Fruit fly (Drosophila melanogaster): ENCODE measurements around the gene Hip14.

The Hip14 gene

dm6 chr3L:16011319-16012210, 23.5 kb downstream of the Hip14 start, which contains the start of gene mib1 (continued):
- TF ChIP-seq achi (GFP tag; optimal IDR thresholded peaks at IDR 0.05) (no peak), Met (GFP tag; optimal IDR thresholded peaks at IDR 0.05) (no peak), Gug (GFP tag; IDR thresholded peaks at IDR 0.05) (no peak; the same call in 1 of the 2 replicates), CG11294 (GFP tag; IDR thresholded peaks at IDR 0.05) (no peak; the same call in 1 of the 2 replicates), CG16779 (tag; optimal IDR thresholded peaks at IDR 0.05) (peak; percentile 43), esn (GFP tag; optimal IDR thresholded peaks at IDR 0.05) (no peak), net (GFP tag; optimal IDR thresholded peaks at IDR 0.05) (peak; percentile 34), CG32006 (GFP tag; optimal IDR thresholded peaks at IDR 0.05) (peak; percentile 24), CG4318 (GFP tag; optimal IDR thresholded peaks at IDR 0.05) (no peak), Eip93F (GFP tag; optimal IDR thresholded peaks at IDR 0.05) (no peak), topi (GFP tag; optimal IDR thresholded peaks at IDR 0.05) (no peak), salr (GFP tag; optimal IDR thresholded peaks at IDR 0.05) (no peak), CG8319 (GFP tag; optimal IDR thresholded peaks at IDR 0.05) (peak; percentile 36), Sox15 (GFP tag; optimal IDR thresholded peaks at IDR 0.05) (no peak), acj6 (GFP tag; optimal IDR thresholded peaks at IDR 0.05) (peak; percentile 5), CG1621 (tag; optimal IDR thresholded peaks at IDR 0.05) (peak; percentile 29), Hr38 (GFP tag; optimal IDR thresholded peaks at IDR 0.05) (no peak), CG11902 (GFP tag; optimal IDR thresholded peaks at IDR 0.05) (no peak), Ets21C (GFP tag; optimal IDR thresholded peaks at IDR 0.05) (no peak), CG11762 (GFP tag; optimal IDR thresholded peaks at IDR 0.05; ENCODE audit: insufficient read depth) (no peak), dac (GFP tag; optimal IDR thresholded peaks at IDR 0.05) (no peak), ss (GFP tag; optimal IDR thresholded peaks at IDR 0.05) (peak; percentile 66 to 81), OdsH (GFP tag; optimal IDR thresholded peaks at IDR 0.05) (no peak), CG31627 (GFP tag; optimal IDR thresholded peaks at IDR 0.05) (no peak), Blimp-1 (GFP tag; optimal IDR thresholded peaks at IDR 0.05) (peak; percentile 37), CG3919 (GFP tag; optimal IDR thresholded peaks at IDR 0.05) (peak; percentile 53), CG10669 (GFP tag; optimal IDR thresholded peaks at IDR 0.05) (no peak), CG6854 (GFP tag; optimal IDR thresholded peaks at IDR 0.05) (peak; percentile 67), fd59A (GFP tag; optimal IDR thresholded peaks at IDR 0.05) (peak; percentile 4)

dm6 chr3L:16012315-16012950, 24.4 kb downstream of the Hip14 start:
- TF ChIP-seq CG11902 (GFP tag; optimal IDR thresholded peaks at IDR 0.05) (no peak), CG4318 (GFP tag; optimal IDR thresholded peaks at IDR 0.05) (no peak), svp (GFP tag) (peak; percentile 11), lz (GFP tag; optimal IDR thresholded peaks at IDR 0.05) (no peak)

DNA sequence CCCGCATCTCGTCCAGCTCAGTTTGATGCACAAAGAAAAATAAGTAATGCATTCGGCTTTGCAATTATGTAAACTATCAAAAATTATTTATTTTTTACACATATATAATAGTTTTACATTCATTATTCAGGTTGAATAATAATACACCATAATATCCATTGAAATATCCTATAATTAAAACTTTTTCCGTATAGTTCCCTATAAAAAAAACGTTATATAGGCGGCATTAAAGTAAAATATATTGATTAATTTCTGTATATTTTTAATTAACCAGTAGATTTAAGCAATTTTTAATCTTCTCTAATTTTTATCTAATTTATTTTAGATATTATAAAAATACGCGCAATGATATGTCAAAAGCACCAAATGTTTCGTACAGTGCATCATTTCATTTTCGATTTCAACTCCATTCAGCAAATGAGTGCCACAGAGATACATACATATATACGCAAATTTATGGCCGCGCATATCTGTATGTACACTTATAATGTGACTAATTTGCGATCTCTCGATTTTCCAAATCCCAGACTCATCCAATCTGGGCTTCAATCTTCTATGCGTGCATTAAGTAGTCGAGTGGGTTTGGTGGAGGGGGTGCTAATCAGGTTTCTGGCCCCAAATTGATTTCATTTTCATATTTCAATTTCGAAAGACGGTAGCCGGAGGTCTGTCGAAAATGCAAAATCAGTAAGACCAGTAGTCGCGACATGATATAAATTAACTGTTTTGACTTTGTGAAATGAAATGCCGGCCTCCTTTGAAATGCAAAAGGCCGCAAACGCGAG, 25.4 kb downstream of the Hip14 start:
- TF ChIP-seq CG11762 (GFP tag; optimal IDR thresholded peaks at IDR 0.05; ENCODE audit: insufficient read depth) = no peak
- TF ChIP-seq vri (GFP tag; optimal IDR thresholded peaks at IDR 0.05) = no peak
- TF ChIP-seq lz (GFP tag; optimal IDR thresholded peaks at IDR 0.05) = no peak
- TF ChIP-seq salr (GFP tag; optimal IDR thresholded peaks at IDR 0.05) = peak in 1 of 2 experiments; percentile 1
- no peak for TF ChIP-seq dac (GFP tag; optimal IDR thresholded peaks at IDR 0.05)
- no peak for TF ChIP-seq CG4318 (GFP tag; optimal IDR thresholded peaks at IDR 0.05)
- TF ChIP-seq eg (GFP tag; IDR thresholded peaks at IDR 0.05) = no peak
- TF ChIP-seq dsx (GFP tag; optimal IDR thresholded peaks at IDR 0.05; ENCODE audit: poor library complexity, severe bottlenecking) = no peak
- TF ChIP-seq ss (GFP tag; optimal IDR thresholded peaks at IDR 0.05) = no peak
- peak; percentile 28 for TF ChIP-seq CG3919 (GFP tag; optimal IDR thresholded peaks at IDR 0.05)
- TF ChIP-seq achi (GFP tag; optimal IDR thresholded peaks at IDR 0.05) = peak; percentile 8
- peak; percentile 41 for TF ChIP-seq CG15336 (GFP tag; IDR thresholded peaks at IDR 0.05)
- no peak for TF ChIP-seq fd59A (GFP tag; optimal IDR thresholded peaks at IDR 0.05)
- no peak for TF ChIP-seq Hr4 (GFP tag; optimal IDR thresholded peaks at IDR 0.05)
- TF ChIP-seq Eip75B (GFP tag; optimal IDR thresholded peaks at IDR 0.05) = no peak
- peak; percentile 24 for TF ChIP-seq OdsH (GFP tag; optimal IDR thresholded peaks at IDR 0.05)
- no peak for TF ChIP-seq CG6276 (GFP tag; optimal IDR thresholded peaks at IDR 0.05)
- no peak for TF ChIP-seq Lpt (GFP tag; optimal IDR thresholded peaks at IDR 0.05)
- no peak for TF ChIP-seq Eip93F (GFP tag; optimal IDR thresholded peaks at IDR 0.05)
- TF ChIP-seq fkh (GFP tag; optimal IDR thresholded peaks at IDR 0.05) = no peak
- no peak for TF ChIP-seq topi (GFP tag; optimal IDR thresholded peaks at IDR 0.05)
- peak; percentile 13 for TF ChIP-seq esn (GFP tag; optimal IDR thresholded peaks at IDR 0.05)
- no peak for TF ChIP-seq Sox102F (GFP tag; optimal IDR thresholded peaks at IDR 0.05)
- TF ChIP-seq Hr38 (GFP tag; optimal IDR thresholded peaks at IDR 0.05) = no peak
- TF ChIP-seq Blimp-1 (GFP tag; optimal IDR thresholded peaks at IDR 0.05) = no peak
